Worm (Caenorhabditis elegans): ENCODE measurements around the gene E02A10.4.

ce11 chrV:12540018-12540417 is 27.7 kb downstream of the E02A10.4 start:
- TF ChIP-seq sea-2 (GFP tag; IDR thresholded peaks at IDR 0.05): no peak
- TF ChIP-seq ceh-79 (tag; optimal IDR thresholded peaks at IDR 0.05): no peak
- no peak for TF ChIP-seq nfya-1 (tag; optimal IDR thresholded peaks at IDR 0.05; ENCODE audit: borderline replicate concordance, insufficient read depth)
- TF ChIP-seq ekl-4 (GFP tag; IDR thresholded peaks at IDR 0.05): no peak
- TF ChIP-seq ztf-3 (GFP tag; optimal IDR thresholded peaks at IDR 0.05): no peak
- no peak for TF ChIP-seq ceh-91 (GFP tag; IDR thresholded peaks at IDR 0.05)
- no peak for TF ChIP-seq let-607 (tag; optimal IDR thresholded peaks at IDR 0.05)
- TF ChIP-seq atf-7 (tag; optimal IDR thresholded peaks at IDR 0.05): no peak
